Worm (Caenorhabditis elegans): ENCODE measurements around the gene coa-4.
A peak's percentile ranks its signal among the peaks of the same experiment; 100 is the strongest.

Gene coa-4

DNA sequence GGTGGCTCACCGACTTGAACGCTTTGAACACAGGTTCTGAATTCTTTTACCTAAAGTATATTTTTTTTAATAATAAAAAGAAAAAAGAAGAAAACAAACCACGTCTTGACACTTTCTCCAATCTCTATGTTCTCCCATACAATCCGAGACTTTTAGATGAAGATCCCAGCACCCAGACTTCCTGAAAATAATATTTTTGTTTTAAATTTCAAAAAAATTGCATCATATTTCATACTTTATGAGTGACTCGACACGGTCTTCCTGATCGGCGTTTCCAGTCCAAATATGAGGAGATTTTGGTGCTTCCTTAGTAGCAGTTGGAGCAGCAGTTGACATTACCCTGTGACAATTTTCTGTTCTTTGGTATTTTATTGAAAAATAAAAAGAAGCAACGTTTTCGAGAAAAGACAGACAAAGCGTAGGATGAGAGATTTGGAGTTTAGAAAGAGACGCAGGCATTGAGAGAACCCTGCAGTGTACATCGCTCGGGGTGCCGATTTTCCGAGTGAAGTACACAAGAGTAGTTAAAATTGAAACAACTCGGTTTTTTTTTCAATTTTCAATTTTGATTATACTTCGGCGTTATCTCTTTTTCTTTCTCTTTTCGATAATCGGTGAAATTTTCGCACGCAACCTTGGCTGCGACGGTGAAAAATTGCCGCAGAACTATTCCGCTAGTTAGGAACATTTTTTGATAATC lies at the start of gene coa-4, which contains the start of gene T20D3.14:
Gene coa-4 (minus strand): TSS at position 51 of the 700 bp plus-strand sequence.
Gene T20D3.14 (minus strand): TSS at position 358 of the 700 bp plus-strand sequence.
- no peak for TF ChIP-seq pha-4 (GFP tag; IDR thresholded peaks at IDR 0.05)
- peak; percentile 40 for TF ChIP-seq pha-4 (tag; optimal IDR thresholded peaks at IDR 0.05)
- TF ChIP-seq ztf-7 (tag; optimal IDR thresholded peaks at IDR 0.05) = no peak
- peak; percentile 69 for TF ChIP-seq dve-1 (tag; optimal IDR thresholded peaks at IDR 0.05; ENCODE audit: insufficient read depth)
- peak; percentile 63 for TF ChIP-seq aha-1 (tag)
- peak in 1 of 2 experiments; percentile 57 for TF ChIP-seq lsy-2 (tag; optimal IDR thresholded peaks at IDR 0.05)
- TF ChIP-seq nhr-28 (tag; optimal IDR thresholded peaks at IDR 0.05) = peak; percentile 27
- no peak for TF ChIP-seq zfp-2 (tag; optimal IDR thresholded peaks at IDR 0.05)
- TF ChIP-seq dmd-6 (GFP tag; IDR thresholded peaks at IDR 0.05) = peak; percentile 75
- TF ChIP-seq spr-3 (GFP tag; optimal IDR thresholded peaks at IDR 0.05) = no peak
- 0 out of 2 replicates have a peak, but pooled peaks have one; percentile 8 for TF ChIP-seq ceh-20 (GFP tag; IDR thresholded peaks at IDR 0.05)
- TF ChIP-seq hmg-1.1 (GFP tag; IDR thresholded peaks at IDR 0.05) = 0 out of 2 replicates have a peak, but pooled peaks have one; percentile 40
- peak; percentile 35 for TF ChIP-seq dpl-1 (GFP tag; optimal IDR thresholded peaks at IDR 0.05)
- peak; percentile 64 for TF ChIP-seq hlh-11 (tag; optimal IDR thresholded peaks at IDR 0.05)
- TF ChIP-seq lin-1 (GFP tag; IDR thresholded peaks at IDR 0.05) = peak; percentile 49; the same call in 1 of the 2 replicates
- no peak for TF ChIP-seq zag-1 (tag; optimal IDR thresholded peaks at IDR 0.05)
- TF ChIP-seq mep-1 (tag; optimal IDR thresholded peaks at IDR 0.05) = peak; percentile 55
- TF ChIP-seq hlh-30 (tag; optimal IDR thresholded peaks at IDR 0.05; ENCODE audit: insufficient read depth) = peak; percentile 57
- TF ChIP-seq mxl-3 (GFP tag; optimal IDR thresholded peaks at IDR 0.05) = no peak
- no peak for TF ChIP-seq nhr-10 (tag; optimal IDR thresholded peaks at IDR 0.05)
- TF ChIP-seq ctbp-1 (GFP tag; IDR thresholded peaks at IDR 0.05) = no peak
- peak; percentile 29; the same call in 1 of the 2 replicates for TF ChIP-seq lin-38 (GFP tag; IDR thresholded peaks at IDR 0.05)
- no peak for TF ChIP-seq nhr-111 (GFP tag; optimal IDR thresholded peaks at IDR 0.05)
- TF ChIP-seq D1046.2 (GFP tag; IDR thresholded peaks at IDR 0.05) = no peak
- TF ChIP-seq daf-16 (GFP tag; optimal IDR thresholded peaks at IDR 0.05) = no peak
- TF ChIP-seq daf-16 (tag; optimal IDR thresholded peaks at IDR 0.05) = peak; percentile 64
- peak; percentile 56 for TF ChIP-seq mes-2 (tag; optimal IDR thresholded peaks at IDR 0.05; ENCODE audit: poor library complexity, severe bottlenecking)
- TF ChIP-seq pqm-1 (tag; optimal IDR thresholded peaks at IDR 0.05) = peak; percentile 24
- TF ChIP-seq nhr-77 (tag; optimal IDR thresholded peaks at IDR 0.05) = peak; percentile 23

DNA sequence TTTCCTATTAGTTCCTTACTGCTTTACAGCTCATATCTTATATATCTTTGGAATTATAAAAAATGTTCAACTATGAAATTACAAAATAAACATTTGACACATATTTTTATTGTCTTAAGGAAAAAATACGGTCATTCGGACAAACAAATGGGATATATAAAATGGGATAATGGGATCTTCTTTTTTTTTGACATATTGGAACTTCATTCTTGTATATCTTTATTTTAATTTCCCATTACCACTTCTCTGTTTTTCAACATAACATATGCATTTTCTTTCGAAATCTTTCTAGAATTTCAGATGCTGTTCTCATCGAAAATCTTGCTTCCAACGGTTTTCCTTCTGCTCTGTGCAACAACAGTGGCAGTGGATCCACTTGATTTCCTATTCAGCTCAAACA lies 49.4 kb upstream of the coa-4 start, which contains the start of gene C10C5.7:
Gene C10C5.7 (plus strand): TSS at position 301 of the 400 bp plus-strand sequence.
- TF ChIP-seq aly-2 (tag; optimal IDR thresholded peaks at IDR 0.05) (no peak), madf-5 (GFP tag; IDR thresholded peaks at IDR 0.05) (no peak), nhr-6 (tag; optimal IDR thresholded peaks at IDR 0.05) (no peak), unc-62 (GFP tag; optimal IDR thresholded peaks at IDR 0.05 in 1 of 2) (peak in 1 of 2 experiments; percentile 1), unc-62 (tag; optimal IDR thresholded peaks at IDR 0.05) (no peak), ZK337.2 (GFP tag; IDR thresholded peaks at IDR 0.05) (no peak)

DNA sequence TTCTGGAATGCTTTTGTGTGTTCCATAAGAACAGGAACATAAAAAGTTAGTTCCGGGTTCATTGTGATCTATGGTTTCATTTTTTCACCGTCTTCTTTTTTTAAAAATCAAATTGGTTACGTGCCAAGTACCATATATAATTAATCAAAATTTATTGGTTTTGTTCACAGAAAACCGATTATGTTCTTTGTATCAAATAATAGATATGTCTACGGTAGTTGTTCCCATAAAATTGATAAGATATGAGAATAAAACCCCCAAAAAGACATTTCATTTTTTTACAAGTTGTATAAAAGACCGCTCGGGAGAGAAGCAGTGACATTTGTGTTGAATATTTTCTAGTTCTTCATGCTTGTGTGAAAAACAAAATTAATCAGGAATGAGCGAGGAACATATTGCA lies 45.7 kb upstream of the coa-4 start, which contains the start of gene C10C5.5:
Gene C10C5.5 (plus strand): TSS at position 301 of the 400 bp plus-strand sequence.
- peak; percentile 17 for TF ChIP-seq aha-1 (tag)
- TF ChIP-seq nhr-76 (tag; optimal IDR thresholded peaks at IDR 0.05) = no peak

DNA sequence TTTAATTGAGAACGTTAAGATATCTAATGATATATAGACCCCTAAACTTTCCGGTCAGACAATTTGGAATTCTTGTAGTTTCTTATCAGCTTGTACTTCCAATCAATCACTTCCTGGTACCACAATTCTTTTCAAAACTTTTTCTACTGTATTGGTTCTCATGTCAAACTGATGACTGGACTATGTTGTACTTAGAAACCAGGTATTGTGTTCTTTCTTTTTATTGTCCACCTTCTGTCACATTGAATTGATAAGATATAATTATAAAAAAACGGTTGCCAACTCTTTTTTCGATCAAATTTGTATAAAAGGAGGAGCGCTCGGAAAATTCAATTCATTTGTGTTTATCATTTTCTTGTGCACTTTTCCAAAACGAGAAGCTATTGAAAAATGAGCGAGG lies 42.9 kb upstream of the coa-4 start, which contains the start of gene C10C5.4:
Gene C10C5.4 (plus strand): TSS at position 281 of the 400 bp plus-strand sequence.
- TF ChIP-seq php-3 (GFP tag; IDR thresholded peaks at IDR 0.05) (no peak), mdl-1 (tag; optimal IDR thresholded peaks at IDR 0.05) (no peak), unc-62 (GFP tag; optimal IDR thresholded peaks at IDR 0.05 in 1 of 2) (peak in 1 of 2 experiments; percentile 38), unc-62 (tag; optimal IDR thresholded peaks at IDR 0.05) (no peak), Y75B8A.6 (GFP tag; IDR thresholded peaks at IDR 0.05) (no peak), nhr-28 (tag; optimal IDR thresholded peaks at IDR 0.05) (no peak), tag-97 (GFP tag; IDR thresholded peaks at IDR 0.05) (no peak), nhr-237 (tag; optimal IDR thresholded peaks at IDR 0.05) (no peak), mes-2 (tag; optimal IDR thresholded peaks at IDR 0.05; ENCODE audit: poor library complexity, severe bottlenecking) (no peak), nhr-42 (GFP tag; IDR thresholded peaks at IDR 0.05) (no peak), ZK337.2 (GFP tag; IDR thresholded peaks at IDR 0.05) (no peak), lin-15B (tag; optimal IDR thresholded peaks at IDR 0.05) (no peak), ztf-11 (tag; optimal IDR thresholded peaks at IDR 0.05) (no peak), Y5F2A.4 (GFP tag; optimal IDR thresholded peaks at IDR 0.05) (no peak), hlh-11 (tag; optimal IDR thresholded peaks at IDR 0.05) (peak; percentile 15), tra-1 (GFP tag; IDR thresholded peaks at IDR 0.05) (no peak), jun-1 (tag; optimal IDR thresholded peaks at IDR 0.05) (no peak)

Data from whole organism, L4 larva.